Worm (Caenorhabditis elegans) whole organism, young adult: ENCODE data around the gene Y50D4A.1.
"Not testable (repeated sequence)": the region's sequence is repeated elsewhere in the genome, so short reads cannot be mapped to it uniquely, and the experiment has no call there.

ENCODE experiments used
- B0019.2 ChIP-seq: fragments of 200-800 bp; sonication (Bioruptor generic); conservative IDR thresholded peaks from 2 replicates; pipeline ENCODE4 v1.3.6; 2022; ENCODE audit warnings: missing genetic modification reagents, missing genetic modification characterization, missing compliant biosample characterization
- C06A6.2 ChIP-seq: fragments of 200-800 bp; sonication (Bioruptor generic); conservative IDR thresholded peaks from 2 replicates; pipeline ENCODE4 v1.3.6; 2022; ENCODE audit warnings: missing genetic modification characterization, missing compliant biosample characterization
- C17E4.6 ChIP-seq: fragments of 200-800 bp; sonication (Bioruptor generic); IDR thresholded peaks from 2 replicates; pipeline ENCODE4 v1.3.6; 2022; ENCODE audit warnings: missing genetic modification reagents, missing genetic modification characterization, missing compliant biosample characterization
- F33H1.4 ChIP-seq: fragments of 200-800 bp; sonication (Bioruptor generic); IDR thresholded peaks from 2 replicates; pipeline ENCODE4 v1.3.6; 2022; ENCODE audit warnings: missing genetic modification reagents, missing genetic modification characterization, missing compliant biosample characterization
- F57A8.1 ChIP-seq: fragments of 200-800 bp; sonication (Bioruptor generic); optimal IDR thresholded peaks from 2 replicates; lab custom pipeline; 2018; ENCODE audit warnings: mild to moderate bottlenecking, missing genetic modification characterization, moderate library complexity, missing compliant biosample characterization
- K11D2.4 ChIP-seq: fragments of 200-800 bp; sonication (Bioruptor generic); IDR thresholded peaks from 2 replicates; pipeline ENCODE4 v1.3.6; 2022; ENCODE audit warnings: missing genetic modification reagents, missing genetic modification characterization, missing compliant biosample characterization
- K12H6.12 ChIP-seq: fragments of 200-800 bp; sonication (Bioruptor generic); optimal IDR thresholded peaks from 2 replicates; lab custom pipeline; 2018; ENCODE audit warnings: mild to moderate bottlenecking, missing genetic modification characterization, missing compliant biosample characterization
- T07F8.4 ChIP-seq: sonication (generic microtip); optimal IDR thresholded peaks from 2 replicates; lab custom pipeline; 2016; ENCODE audit warnings: mild to moderate bottlenecking, missing genetic modification characterization, moderate library complexity, missing compliant biosample characterization
- Y67H2A.10 ChIP-seq: fragments of 200-800 bp; sonication (Bioruptor generic); conservative IDR thresholded peaks from 2 replicates; pipeline ENCODE4 v1.3.6; 2022; ENCODE audit warnings: missing genetic modification reagents, missing genetic modification characterization, missing compliant biosample characterization
- Y95B8A.8 ChIP-seq: fragments of 200-800 bp; sonication (Bioruptor generic); IDR thresholded peaks from 2 replicates; pipeline ENCODE4 v1.3.6; 2022; ENCODE audit warnings: missing genetic modification reagents, missing genetic modification characterization, missing compliant biosample characterization
- aptf-2 ChIP-seq: fragments of 200-800 bp; sonication (Bioruptor generic); conservative IDR thresholded peaks from 2 replicates; pipeline ENCODE4 v1.3.6; 2022; ENCODE audit warnings: missing genetic modification reagents, missing genetic modification characterization, missing compliant biosample characterization
- athp-1 ChIP-seq: sonication (generic microtip); optimal IDR thresholded peaks from 2 replicates; lab custom pipeline; 2017; ENCODE audit warnings: mild to moderate bottlenecking, missing genetic modification characterization, missing compliant biosample characterization
- attf-3 ChIP-seq: fragments of 200-800 bp; sonication (Bioruptor generic); conservative IDR thresholded peaks from 2 replicates; pipeline ENCODE4 v1.3.6; 2022; ENCODE audit warnings: missing genetic modification reagents, missing genetic modification characterization, missing compliant biosample characterization
- attf-5 ChIP-seq: fragments of 200-800 bp; sonication (Bioruptor generic); optimal IDR thresholded peaks from 2 replicates; lab custom pipeline; 2018; ENCODE audit warnings: mild to moderate bottlenecking, missing genetic modification characterization, missing compliant biosample characterization
- cebp-1 ChIP-seq, 2 experiments: fragments of 200-800 bp in 1 of 2; sonication (Bioruptor generic) in 1 of 2; sonication (generic microtip) in 1 of 2; IDR thresholded peaks in 1 of 2; optimal IDR thresholded peaks in 1 of 2; 2 replicates each; pipeline versions ENCODE4 v1.3.6 to Lab custom; 2017 to 2022; ENCODE audit warnings: missing compliant biosample characterization in 2 of 2, missing genetic modification characterization in 2 of 2, mild to moderate bottlenecking in 1 of 2, missing genetic modification reagents in 1 of 2, moderate library complexity in 1 of 2
- ceh-100 ChIP-seq: fragments of 200-800 bp; sonication (Bioruptor generic); IDR thresholded peaks from 2 replicates; pipeline ENCODE4 v1.3.6; 2022; ENCODE audit warnings: missing genetic modification reagents, missing genetic modification characterization, missing compliant biosample characterization
- ceh-27 ChIP-seq: fragments of 200-800 bp; sonication (Bioruptor generic); optimal IDR thresholded peaks from 2 replicates; lab custom pipeline; 2018; ENCODE audit warnings: mild to moderate bottlenecking, missing genetic modification characterization, moderate library complexity, missing compliant biosample characterization
- ceh-91 ChIP-seq: fragments of 200-800 bp; sonication (Bioruptor generic); IDR thresholded peaks from 2 replicates; pipeline ENCODE4 v1.3.6; 2022; ENCODE audit warnings: missing genetic modification reagents, missing genetic modification characterization, missing compliant biosample characterization
- dox-1 ChIP-seq: fragments of 200-800 bp; sonication (Bioruptor generic); IDR thresholded peaks from 2 replicates; pipeline ENCODE4 v1.3.6; 2022; ENCODE audit warnings: missing genetic modification reagents, missing genetic modification characterization, missing compliant biosample characterization
- dpl-1 ChIP-seq: fragments of 150-350 bp; optimal IDR thresholded peaks from 2 replicates; lab custom pipeline; 2014; ENCODE audit warnings: missing biosample characterization, missing genetic modification reagents, missing genetic modification characterization
- efl-1 ChIP-seq: fragments of 150-350 bp; optimal IDR thresholded peaks from 2 replicates; lab custom pipeline; 2014; ENCODE audit warnings: missing biosample characterization, missing genetic modification reagents, missing genetic modification characterization
- egl-44 ChIP-seq: fragments of 200-800 bp; sonication (Bioruptor generic); IDR thresholded peaks from 2 replicates; pipeline ENCODE4 v1.3.6; 2022; ENCODE audit warnings: missing genetic modification reagents, missing genetic modification characterization, missing compliant biosample characterization
- egrh-3 ChIP-seq: fragments of 200-800 bp; sonication (Bioruptor generic); IDR thresholded peaks from 2 replicates; pipeline ENCODE4 v1.3.6; 2022; ENCODE audit warnings: missing genetic modification reagents, missing genetic modification characterization, missing compliant biosample characterization
- ekl-4 ChIP-seq: fragments of 200-800 bp; sonication (Bioruptor generic); IDR thresholded peaks from 2 replicates; pipeline ENCODE4 v1.3.6; 2022; ENCODE audit warnings: missing genetic modification reagents, missing genetic modification characterization, missing compliant biosample characterization
- hmg-1.2 ChIP-seq: fragments of 200-800 bp; sonication (Bioruptor generic); IDR thresholded peaks from 2 replicates; pipeline ENCODE4 v1.3.6; 2022; ENCODE audit warnings: missing genetic modification reagents, missing genetic modification characterization, missing compliant biosample characterization
- hmg-20 ChIP-seq: fragments of 200-800 bp; sonication (Bioruptor generic); IDR thresholded peaks from 2 replicates; pipeline ENCODE4 v1.3.6; 2022; ENCODE audit warnings: missing genetic modification reagents, missing genetic modification characterization, missing compliant biosample characterization
- lin-40 ChIP-seq: sonication (generic microtip); optimal IDR thresholded peaks from 2 replicates; lab custom pipeline; 2016; ENCODE audit warnings: missing genetic modification characterization, mild to moderate bottlenecking, missing compliant biosample characterization, missing genotype, missing genetic modification reagents
- lin-54 ChIP-seq: fragments of 200-800 bp; sonication (Bioruptor generic); optimal IDR thresholded peaks from 2 replicates; lab custom pipeline; 2018; ENCODE audit warnings: mild to moderate bottlenecking, missing genetic modification characterization, missing compliant biosample characterization
- lir-1 ChIP-seq: fragments of 200-800 bp; sonication (Bioruptor generic); conservative IDR thresholded peaks from 2 replicates; pipeline ENCODE4 v1.3.6; 2022; ENCODE audit warnings: missing genetic modification reagents, missing genetic modification characterization, missing compliant biosample characterization
- lsl-1 ChIP-seq: fragments of 200-800 bp; sonication (Bioruptor generic); optimal IDR thresholded peaks from 2 replicates; lab custom pipeline; 2018; ENCODE audit warnings: mild to moderate bottlenecking, missing genetic modification characterization, moderate library complexity, missing compliant biosample characterization
- madf-10 ChIP-seq: sonication (generic microtip); optimal IDR thresholded peaks from 2 replicates; lab custom pipeline; 2016; ENCODE audit warnings: mild to moderate bottlenecking, missing genetic modification characterization, missing compliant biosample characterization
- madf-3 ChIP-seq: fragments of 200-800 bp; sonication (Bioruptor generic); IDR thresholded peaks from 2 replicates; pipeline ENCODE4 v1.3.6; 2022; ENCODE audit warnings: missing genetic modification reagents, missing genetic modification characterization, missing compliant biosample characterization
- madf-8 ChIP-seq: fragments of 200-800 bp; sonication (Bioruptor generic); conservative IDR thresholded peaks from 2 replicates; pipeline ENCODE4 v1.3.6; 2022; ENCODE audit warnings: missing genetic modification reagents, missing genetic modification characterization, missing compliant biosample characterization
- mcd-1 ChIP-seq: fragments of 200-800 bp; sonication (Bioruptor generic); IDR thresholded peaks from 2 replicates; pipeline ENCODE4 v1.3.6; 2022; ENCODE audit warnings: missing genetic modification reagents, missing genetic modification characterization, missing compliant biosample characterization
- mxl-1 ChIP-seq: sonication (generic microtip); optimal IDR thresholded peaks from 2 replicates; lab custom pipeline; 2016; ENCODE audit warnings: missing genetic modification characterization, missing compliant biosample characterization
- nhr-120 ChIP-seq: fragments of 200-800 bp; sonication (Bioruptor generic); IDR thresholded peaks from 2 replicates; pipeline ENCODE4 v1.3.6; 2022; ENCODE audit warnings: missing genetic modification characterization, missing compliant biosample characterization
- nhr-27 ChIP-seq: fragments of 200-800 bp; sonication (Bioruptor generic); optimal IDR thresholded peaks from 2 replicates; lab custom pipeline; 2018; ENCODE audit warnings: mild to moderate bottlenecking, missing genetic modification characterization, moderate library complexity, missing compliant biosample characterization
- nhr-80 ChIP-seq: sonication (generic microtip); optimal IDR thresholded peaks from 2 replicates; lab custom pipeline; 2016; ENCODE audit warnings: missing genetic modification characterization, missing compliant biosample characterization
- pbrm-1 ChIP-seq: fragments of 200-800 bp; sonication (Bioruptor generic); IDR thresholded peaks from 2 replicates; pipeline ENCODE4 v1.3.6; 2022; ENCODE audit warnings: missing genetic modification reagents, missing genetic modification characterization, missing compliant biosample characterization
- rcor-1 ChIP-seq: fragments of 200-800 bp; sonication (Bioruptor generic); IDR thresholded peaks from 2 replicates; pipeline ENCODE4 v1.3.6; 2022; ENCODE audit warnings: missing genetic modification reagents, missing genetic modification characterization, missing compliant biosample characterization
- rec-8 ChIP-seq, 2 experiments: sonication (generic microtip); optimal IDR thresholded peaks; 2 replicates each; lab custom pipeline; 2016; ENCODE audit warnings: mild to moderate bottlenecking in 2 of 2, missing genetic modification characterization in 2 of 2, missing genetic modification reagents in 2 of 2, missing genotype in 2 of 2, missing biosample characterization in 1 of 2, missing compliant biosample characterization in 1 of 2, moderate library complexity in 1 of 2
- tbp1 ChIP-seq: fragments of 200-800 bp; sonication (Bioruptor generic); optimal IDR thresholded peaks from 2 replicates; lab custom pipeline; 2018; ENCODE audit warnings: mild to moderate bottlenecking, missing genetic modification characterization, missing compliant biosample characterization
- tlf-1 ChIP-seq: fragments of 200-800 bp; sonication (Bioruptor generic); optimal IDR thresholded peaks from 2 replicates; lab custom pipeline; 2018; ENCODE audit warnings: mild to moderate bottlenecking, missing genetic modification characterization, missing compliant biosample characterization
- ztf-18 ChIP-seq: sonication (generic microtip); optimal IDR thresholded peaks from 2 replicates; lab custom pipeline; 2016; ENCODE audit warnings: missing genotype, mild to moderate bottlenecking, missing genetic modification characterization, missing compliant biosample characterization
- ztf-28 ChIP-seq: fragments of 200-800 bp; sonication (Bioruptor generic); IDR thresholded peaks from 2 replicates; pipeline ENCODE4 v1.3.6; 2022; ENCODE audit warnings: missing genetic modification reagents, missing genetic modification characterization, missing compliant biosample characterization

Y50D4A.1 gene

ce11 chrV:1195995-1196394, 11.7 kb upstream of the Y50D4A.1 start, which contains the start of the genes wrb-1 and Y50D4A.4 (continued):
- TF ChIP-seq nhr-27: no peak
- no peak for TF ChIP-seq mxl-1 (tag; lab: Kevin White, UChicago)
- TF ChIP-seq lir-1 (GFP tag; lab: Robert Waterston, UW): no peak
- TF ChIP-seq nhr-120 (GFP tag; lab: Robert Waterston, UW): no peak
- TF ChIP-seq C06A6.2 (GFP tag; lab: Robert Waterston, UW): no peak
- no peak for TF ChIP-seq madf-10
- TF ChIP-seq dpl-1 (GFP tag; lab: Kevin White, UChicago): peak; percentile 40
- no peak for TF ChIP-seq B0019.2
- no peak for TF ChIP-seq C17E4.6 (GFP tag; lab: Robert Waterston, UW)
- no peak for TF ChIP-seq F57A8.1 (GFP tag; lab: Kevin White, UChicago)
- TF ChIP-seq aptf-2: no peak
- TF ChIP-seq tlf-1 (GFP tag; lab: Kevin White, UChicago): no peak
- TF ChIP-seq ztf-18 (tag; lab: Kevin White, UChicago): no peak

ce11 chrV:1197064-1197724, 10.5 kb upstream of the Y50D4A.1 start:
- TF ChIP-seq K11D2.4 (GFP tag; lab: Robert Waterston, UW) (peak; percentile 73), hmg-1.2 (GFP tag; lab: Robert Waterston, UW) (peak; percentile 31; the same call in 1 of the 2 replicates), hmg-20 (GFP tag; lab: Robert Waterston, UW) (peak; percentile 39; the same call in 1 of the 2 replicates), ceh-27 (GFP tag; lab: Kevin White, UChicago) (peak; percentile 52), Y67H2A.10 (GFP tag; lab: Robert Waterston, UW) (peak; percentile 21; the same call in 1 of the 2 replicates), tbp1 (GFP tag; lab: Kevin White, UChicago) (peak; percentile 21), K12H6.12 (tag; lab: Kevin White, UChicago) (peak; percentile 17), lsl-1 (GFP tag; lab: Kevin White, UChicago) (peak; percentile 28), T07F8.4 (tag; lab: Kevin White, UChicago) (peak; percentile 35), B0019.2 (peak; percentile 71; the same call in 1 of the 2 replicates), pbrm-1 (GFP tag; lab: Robert Waterston, UW) (peak; percentile 76), rec-8 (tag; optimal IDR thresholded peaks at IDR 0.05; lab: Kevin White, UChicago) (peak in 1 of 2 experiments; percentile 22), nhr-80 (tag; lab: Kevin White, UChicago) (peak; percentile 25), ekl-4 (GFP tag; lab: Robert Waterston, UW) (peak; percentile 71), ztf-18 (tag; lab: Kevin White, UChicago) (peak; percentile 35), cebp-1 (tag; optimal IDR thresholded peaks at IDR 0.05; lab: Kevin White, UChicago) (peak; percentile 57), mcd-1 (GFP tag; lab: Robert Waterston, UW) (peak; percentile 94), madf-10 (peak; percentile 4), aptf-2 (0 out of 2 replicates have a peak, but pooled peaks have one; percentile 10), attf-5 (GFP tag; lab: Kevin White, UChicago) (peak; percentile 85), athp-1 (tag; lab: Kevin White, UChicago) (peak; percentile 27), ceh-91 (peak; percentile 54), ztf-28 (peak; percentile 80), F33H1.4 (GFP tag; lab: Robert Waterston, UW) (peak; percentile 38), efl-1 (GFP tag; lab: Kevin White, UChicago) (peak; percentile 60), egrh-3 (GFP tag; lab: Robert Waterston, UW) (peak; percentile 72), madf-8 (GFP tag; lab: Robert Waterston, UW) (peak; percentile 36), lin-54 (GFP tag; lab: Kevin White, UChicago) (peak; percentile 77), rcor-1 (GFP tag; lab: Robert Waterston, UW) (peak; percentile 63), dox-1 (GFP tag; lab: Robert Waterston, UW) (peak; percentile 77), lin-40 (peak; percentile 34), madf-3 (peak; percentile 82), attf-3 (peak; percentile 88), Y95B8A.8 (GFP tag; lab: Robert Waterston, UW) (0 out of 2 replicates have a peak, but pooled peaks have one; percentile 45), egl-44 (peak; percentile 50; the same call in 1 of the 2 replicates), ceh-100 (GFP tag; lab: Robert Waterston, UW) (peak; percentile 98)
- not testable (repeated sequence) for TF ChIP-seq cebp-1 (GFP tag; IDR thresholded peaks at IDR 0.05; lab: Robert Waterston, UW)
